Worm (Caenorhabditis elegans) whole organism, L4/young adult: ENCODE measurements around the gene pes-10.

Experiments
- dao-5 ChIP-seq: sonication (generic microtip); optimal IDR thresholded peaks from 2 replicates; lab custom pipeline; 2016; ENCODE audit warnings: missing genotype, missing genetic modification characterization, moderate library complexity, missing compliant biosample characterization
- him-1 ChIP-seq: sonication (generic microtip); optimal IDR thresholded peaks from 2 replicates; lab custom pipeline; 2016; ENCODE audit warnings: missing genotype, missing genetic modification reagents, missing genetic modification characterization, missing compliant biosample characterization

DNA sequence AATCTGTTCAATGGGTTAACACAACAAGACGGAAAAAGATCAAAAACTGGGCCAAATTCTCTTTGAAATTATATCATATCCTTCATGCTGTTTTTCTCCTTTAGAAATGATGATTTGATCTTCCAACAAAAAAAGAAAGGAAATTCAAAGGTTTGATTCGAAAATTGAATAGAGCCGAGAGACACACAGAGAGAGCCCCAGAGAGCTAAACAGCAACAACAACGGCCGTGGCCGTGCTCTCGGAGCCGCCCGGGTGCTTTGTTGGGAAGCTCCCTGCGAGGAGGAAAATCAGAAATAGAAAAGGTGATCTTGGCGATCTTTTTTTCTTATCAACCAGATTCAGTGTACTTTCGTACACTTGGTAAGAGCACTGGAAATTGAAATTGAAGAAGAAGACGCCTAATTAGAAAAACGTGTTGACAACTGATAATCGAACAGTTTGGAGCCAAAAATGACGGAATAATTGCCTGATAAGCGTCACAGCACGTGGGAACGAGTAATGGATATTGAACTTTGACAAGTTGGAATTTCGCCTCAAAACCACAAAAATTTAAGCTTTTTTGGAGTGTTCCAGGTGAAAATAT is 50.3 kb downstream of the pes-10 start:
- TF ChIP-seq dao-5 (tag; lab: Kevin White, UChicago) (no peak), him-1 (tag; lab: Kevin White, UChicago) (no peak)
